Worm (Caenorhabditis elegans) whole organism, early embryonic: ENCODE data around the gene pap-3.
A peak's percentile ranks its signal among the peaks of the same experiment; 100 is the strongest.

Experiments
- B0310.2 ChIP-seq: sonication (generic microtip); optimal IDR thresholded peaks from 2 replicates; lab custom pipeline; 2016; ENCODE audit warnings: mild to moderate bottlenecking, missing genetic modification characterization, missing compliant biosample characterization
- F13C5.2 ChIP-seq: sonication (generic microtip); optimal IDR thresholded peaks from 2 replicates; lab custom pipeline; 2017; ENCODE audit warnings: mild to moderate bottlenecking, missing genetic modification characterization, inconsistent platforms, missing compliant biosample characterization
- aly-1 ChIP-seq: sonication (generic microtip); optimal IDR thresholded peaks from 2 replicates; lab custom pipeline; 2016; ENCODE audit warnings: missing genetic modification characterization, missing compliant biosample characterization
- ama-1 ChIP-seq: fragments of 150-350 bp; optimal IDR thresholded peaks from 2 replicates; lab custom pipeline; 2014
- ceh-13 ChIP-seq: fragments of 200-800 bp; sonication (Bioruptor generic); optimal IDR thresholded peaks from 2 replicates; lab custom pipeline; 2018; ENCODE audit warnings: mild to moderate bottlenecking, missing genetic modification characterization, missing compliant biosample characterization
- ceh-36 ChIP-seq: sonication (generic microtip); optimal IDR thresholded peaks from 2 replicates; lab custom pipeline; 2016; ENCODE audit warnings: missing genetic modification characterization, inconsistent platforms, missing compliant biosample characterization
- ets-7 ChIP-seq: sonication (generic microtip); optimal IDR thresholded peaks from 2 replicates; lab custom pipeline; 2016; ENCODE audit warnings: missing genotype, missing genetic modification characterization, missing compliant biosample characterization
- flt-1 ChIP-seq: fragments of 200-800 bp; sonication (Bioruptor generic); IDR thresholded peaks from 2 replicates; pipeline ENCODE4 v1.3.6; 2022; ENCODE audit warnings: missing genetic modification characterization, missing compliant biosample characterization
- hmbx-1 ChIP-seq: sonication (generic microtip); optimal IDR thresholded peaks from 2 replicates; lab custom pipeline; 2016; ENCODE audit warnings: mild to moderate bottlenecking, missing genetic modification characterization, missing compliant biosample characterization
- hmg-4 ChIP-seq: fragments of 200-800 bp; sonication (Bioruptor generic); optimal IDR thresholded peaks from 2 replicates; lab custom pipeline; 2018; ENCODE audit warnings: mild to moderate bottlenecking, missing genetic modification characterization, missing compliant biosample characterization
- hnd-1 ChIP-seq: sonication (generic microtip); optimal IDR thresholded peaks from 2 replicates; lab custom pipeline; 2016; ENCODE audit warnings: missing genetic modification characterization, missing compliant biosample characterization
- pes-1 ChIP-seq: fragments of 200-800 bp; sonication (Bioruptor generic); IDR thresholded peaks from 2 replicates; pipeline ENCODE4 v1.3.6; 2022; ENCODE audit warnings: missing genetic modification reagents, missing genetic modification characterization, missing compliant biosample characterization
- scrt-1 ChIP-seq: fragments of 200-800 bp; sonication (Bioruptor generic); IDR thresholded peaks from 2 replicates; pipeline ENCODE4 v1.3.6; 2022; ENCODE audit warnings: missing genetic modification characterization, missing compliant biosample characterization
- sea-1 ChIP-seq: fragments of 200-800 bp; sonication (Bioruptor generic); conservative IDR thresholded peaks from 2 replicates; pipeline ENCODE4 v1.3.6; 2022; ENCODE audit warnings: missing genetic modification characterization, missing compliant biosample characterization
- tbx-11 ChIP-seq: fragments of 200-800 bp; sonication (Bioruptor generic); IDR thresholded peaks from 2 replicates; pipeline ENCODE4 v1.3.6; 2022; ENCODE audit warnings: missing genetic modification characterization, missing compliant biosample characterization
- tbx-37 ChIP-seq: fragments of 200-800 bp; sonication (Bioruptor generic); conservative IDR thresholded peaks from 2 replicates; pipeline ENCODE4 v1.3.6; 2022; ENCODE audit warnings: missing genetic modification reagents, missing genetic modification characterization, missing compliant biosample characterization
- tra-4 ChIP-seq: sonication (generic microtip); optimal IDR thresholded peaks from 2 replicates; lab custom pipeline; 2017; ENCODE audit warnings: missing genetic modification characterization, missing compliant biosample characterization

Gene pap-3

ce11 chrII:11816014-11816413 lies 361 bp downstream of the pap-3 start:
- TF ChIP-seq aly-1 (tag; lab: Kevin White, UChicago) (no peak), sea-1 (no peak), tbx-37 (GFP tag; lab: Robert Waterston, UW) (no peak), scrt-1 (GFP tag; lab: Robert Waterston, UW) (no peak), pes-1 (GFP tag; lab: Robert Waterston, UW) (no peak)

ce11 chrII:11813895-11814369 lies 2.4 kb downstream of the pap-3 start, which contains the start of gene F43G6.8:
Gene F43G6.8 (minus strand): TSS chrII:11814092.
- TF ChIP-seq tra-4 (no peak), ceh-36 (tag; lab: Kevin White, UChicago) (no peak), F13C5.2 (tag; lab: Kevin White, UChicago) (no peak), hmg-4 (peak; percentile 37)

- TF ChIP-seq pes-1 (GFP tag; lab: Robert Waterston, UW) (no peak), flt-1 (GFP tag; lab: Robert Waterston, UW) (no peak), aly-1 (tag; lab: Kevin White, UChicago) (no peak), ceh-36 (tag; lab: Kevin White, UChicago) (no peak), tra-4 (no peak), sea-1 (no peak), hnd-1 (tag; lab: Kevin White, UChicago) (no peak), ets-7 (tag; lab: Kevin White, UChicago) (no peak), B0310.2 (tag; lab: Kevin White, UChicago) (no peak), F13C5.2 (tag; lab: Kevin White, UChicago) (no peak), hmbx-1 (no peak), tbx-11 (GFP tag; lab: Robert Waterston, UW) (no peak), hmg-4 (no peak), ama-1 (lab: Kevin White, UChicago) (no peak)
These were observed 5.1 kb downstream of the pap-3 start for ce11 chrII:11811241-11811640.

- no peak for TF ChIP-seq ama-1 (lab: Kevin White, UChicago)
- no peak for TF ChIP-seq scrt-1 (GFP tag; lab: Robert Waterston, UW)
- no peak for TF ChIP-seq flt-1 (GFP tag; lab: Robert Waterston, UW)
- no peak for TF ChIP-seq tbx-37 (GFP tag; lab: Robert Waterston, UW)
- TF ChIP-seq hmg-4, result no peak
- no peak for TF ChIP-seq F13C5.2 (tag; lab: Kevin White, UChicago)
- TF ChIP-seq sea-1, result no peak
- no peak for TF ChIP-seq tra-4
- no peak for TF ChIP-seq aly-1 (tag; lab: Kevin White, UChicago)
- no peak for TF ChIP-seq hmbx-1
- no peak for TF ChIP-seq pes-1 (GFP tag; lab: Robert Waterston, UW)
- no peak for TF ChIP-seq B0310.2 (tag; lab: Kevin White, UChicago)
- no peak for TF ChIP-seq tbx-11 (GFP tag; lab: Robert Waterston, UW)
- no peak for TF ChIP-seq ceh-36 (tag; lab: Kevin White, UChicago)
- no peak for TF ChIP-seq ets-7 (tag; lab: Kevin White, UChicago)
- no peak for TF ChIP-seq hnd-1 (tag; lab: Kevin White, UChicago)
- TF ChIP-seq ceh-13, result no peak
These were observed 5.9 kb downstream of the pap-3 start, which contains the start of gene F43G6.7 for ce11 chrII:11810436-11810835. Gene F43G6.7 (plus strand): TSS chrII:11810790.

- TF ChIP-seq hnd-1 (tag; lab: Kevin White, UChicago) (no peak), ceh-36 (tag; lab: Kevin White, UChicago) (no peak), hmg-4 (no peak), scrt-1 (GFP tag; lab: Robert Waterston, UW) (no peak), tbx-11 (GFP tag; lab: Robert Waterston, UW) (no peak), aly-1 (tag; lab: Kevin White, UChicago) (no peak)
These were observed 7.4 kb downstream of the pap-3 start, which contains the start of gene F43G6.10 for ce11 chrII:11808979-11809378. Gene F43G6.10 (plus strand): TSS chrII:11809349.

ce11 chrII:11806256-11806655 lies 10.1 kb downstream of the pap-3 start, which contains the start of gene jmjd-1.1:
Gene jmjd-1.1 (plus strand): TSS chrII:11806556.
- TF ChIP-seq hmg-4 (no peak), scrt-1 (GFP tag; lab: Robert Waterston, UW) (no peak), ceh-36 (tag; lab: Kevin White, UChicago) (no peak), aly-1 (tag; lab: Kevin White, UChicago) (no peak), pes-1 (GFP tag; lab: Robert Waterston, UW) (no peak), tbx-37 (GFP tag; lab: Robert Waterston, UW) (no peak), flt-1 (GFP tag; lab: Robert Waterston, UW) (no peak)

ce11 chrII:11802451-11802850 lies 13.9 kb downstream of the pap-3 start, which contains the start of gene F43G6.17:
Gene F43G6.17 (plus strand): TSS chrII:11802751.
- TF ChIP-seq tbx-37 (GFP tag; lab: Robert Waterston, UW) (no peak), pes-1 (GFP tag; lab: Robert Waterston, UW) (no peak), sea-1 (no peak), tbx-11 (GFP tag; lab: Robert Waterston, UW) (no peak), hnd-1 (tag; lab: Kevin White, UChicago) (no peak), ceh-13 (no peak), ets-7 (tag; lab: Kevin White, UChicago) (no peak)

ce11 chrII:11798737-11799136 lies 17.6 kb downstream of the pap-3 start, which contains the start of gene hda-5:
Gene hda-5 (plus strand): TSS chrII:11799037.
- TF ChIP-seq ceh-13 (no peak), B0310.2 (tag; lab: Kevin White, UChicago) (no peak), hmbx-1 (no peak), pes-1 (GFP tag; lab: Robert Waterston, UW) (no peak), ceh-36 (tag; lab: Kevin White, UChicago) (no peak), tbx-11 (GFP tag; lab: Robert Waterston, UW) (no peak), tra-4 (no peak), aly-1 (tag; lab: Kevin White, UChicago) (no peak), ama-1 (lab: Kevin White, UChicago) (no peak), flt-1 (GFP tag; lab: Robert Waterston, UW) (no peak), hmg-4 (no peak), scrt-1 (GFP tag; lab: Robert Waterston, UW) (no peak), hnd-1 (tag; lab: Kevin White, UChicago) (no peak), ets-7 (tag; lab: Kevin White, UChicago) (no peak)
